ENCODE assay signal across 4 fruit fly cellular contexts in the genomic region with DNA sequence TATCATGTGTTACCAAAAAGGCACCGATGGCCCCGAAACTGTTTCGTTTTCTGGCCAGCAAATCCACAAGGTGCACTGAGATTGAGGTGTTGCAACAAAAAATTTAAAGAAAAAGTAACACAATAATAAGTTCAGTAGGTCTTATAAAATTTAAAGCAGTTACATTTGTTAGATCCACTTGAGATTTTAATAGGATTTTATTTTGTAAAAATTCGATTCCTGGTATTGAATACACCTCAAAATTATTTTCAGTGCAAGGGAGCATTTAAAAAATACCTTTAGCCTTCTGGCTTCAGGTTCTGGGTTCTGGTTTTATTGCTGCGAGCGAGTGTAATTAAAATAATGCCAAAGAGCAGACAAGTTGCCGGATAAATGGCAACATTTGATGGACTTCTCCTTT.
TF ChIP-seq lines count a peak whose summit lies in the region.

No protein-coding gene starts in this region.

- no peak for TF ChIP-seq CTCF in whole organism, embryonic (GFP tag; optimal IDR thresholded peaks at IDR 0.05; lab: Kevin White, UChicago)

TF ChIP-seq in whole organism, embryonic, 481 proteins besides CTCF, POLR2A, EP300 and RAD21:
- TF ChIP-seq CG31224 (GFP tag; IDR thresholded peaks at IDR 0.05; lab: Robert Waterston, UW): no peak
- TF ChIP-seq sens (GFP tag; lab: Kevin White, UChicago): peak; percentile 86
- TF ChIP-seq CG18262 (tag; optimal IDR thresholded peaks at IDR 0.05; lab: Kevin White, UChicago): peak; percentile 13
- TF ChIP-seq Xrp1 (GFP tag; IDR thresholded peaks at IDR 0.05; lab: Robert Waterston, UW): peak; percentile 43; the same call in 1 of the 2 replicates
- TF ChIP-seq Ets65A (GFP tag; lab: Kevin White, UChicago): peak; percentile 13
- TF ChIP-seq dmrt11E (tag; optimal IDR thresholded peaks at IDR 0.05; lab: Kevin White, UChicago): peak; percentile 28
- TF ChIP-seq bsh (GFP tag; optimal IDR thresholded peaks at IDR 0.05; lab: Kevin White, UChicago): peak in 1 of 2 experiments; percentile 12
- TF ChIP-seq org-1 (GFP tag; optimal IDR thresholded peaks at IDR 0.05; lab: Kevin White, UChicago): no peak
- peak; percentile 18 for TF ChIP-seq CG2712 (tag; optimal IDR thresholded peaks at IDR 0.05; lab: Kevin White, UChicago)
- no peak for TF ChIP-seq h (optimal IDR thresholded peaks at IDR 0.05; lab: Kevin White, UChicago)
- no peak for TF ChIP-seq Hr39 (optimal IDR thresholded peaks at IDR 0.05; lab: Kevin White, UChicago)
- TF ChIP-seq chn (GFP tag; optimal IDR thresholded peaks at IDR 0.05; lab: Kevin White, UChicago): no peak
- peak; percentile 10 for TF ChIP-seq gem (tag; optimal IDR thresholded peaks at IDR 0.05; lab: Kevin White, UChicago)
- TF ChIP-seq HLH4C (GFP tag; IDR thresholded peaks at IDR 0.05; lab: Robert Waterston, UW; ENCODE audit: partially characterized antibody): no peak
- TF ChIP-seq corto (GFP tag; optimal IDR thresholded peaks at IDR 0.05; lab: Kevin White, UChicago): peak; percentile 67
- peak; percentile 81 for TF ChIP-seq lbe (GFP tag; optimal IDR thresholded peaks at IDR 0.05; lab: Kevin White, UChicago)
- no peak for TF ChIP-seq br (optimal IDR thresholded peaks at IDR 0.05; lab: Kevin White, UChicago)

TF ChIP-seq in whole organism, prepupa, 60 proteins besides CTCF, POLR2A, EP300 and RAD21 (continues in another document):
- TF ChIP-seq CG9139 (GFP tag; optimal IDR thresholded peaks at IDR 0.05; lab: Kevin White, UChicago) (no peak), CG3919 (GFP tag; optimal IDR thresholded peaks at IDR 0.05; lab: Kevin White, UChicago) (peak; percentile 64), CG15336 (GFP tag; IDR thresholded peaks at IDR 0.05; lab: Robert Waterston, UW) (peak; percentile 59), net (GFP tag; optimal IDR thresholded peaks at IDR 0.05; lab: Kevin White, UChicago) (peak; percentile 22), CG8119 (GFP tag; IDR thresholded peaks at IDR 0.05; lab: Robert Waterston, UW) (peak; percentile 39; the same call in 2 of the 3 replicates), CG11902 (GFP tag; optimal IDR thresholded peaks at IDR 0.05; lab: Kevin White, UChicago) (peak; percentile 20), spab (GFP tag; optimal IDR thresholded peaks at IDR 0.05; lab: Kevin White, UChicago) (peak; percentile 48), CG6854 (GFP tag; optimal IDR thresholded peaks at IDR 0.05; lab: Kevin White, UChicago) (peak; percentile 40), CG32006 (GFP tag; optimal IDR thresholded peaks at IDR 0.05; lab: Kevin White, UChicago) (no peak), acj6 (GFP tag; optimal IDR thresholded peaks at IDR 0.05; lab: Kevin White, UChicago) (peak; percentile 65), Hr39 (GFP tag; optimal IDR thresholded peaks at IDR 0.05; lab: Kevin White, UChicago) (peak; percentile 76), Smox (GFP tag; optimal IDR thresholded peaks at IDR 0.05; lab: Kevin White, UChicago) (peak; percentile 77), Gug (GFP tag; IDR thresholded peaks at IDR 0.05; lab: Robert Waterston, UW) (no peak), CG4318 (GFP tag; optimal IDR thresholded peaks at IDR 0.05; lab: Kevin White, UChicago) (no peak), Lpt (GFP tag; optimal IDR thresholded peaks at IDR 0.05; lab: Kevin White, UChicago) (no peak), CG1621 (tag; optimal IDR thresholded peaks at IDR 0.05; lab: Kevin White, UChicago) (peak; percentile 40), pdm3 (GFP tag; optimal IDR thresholded peaks at IDR 0.05; lab: Kevin White, UChicago) (peak; percentile 61), CG3032 (tag; optimal IDR thresholded peaks at IDR 0.05; lab: Kevin White, UChicago) (peak; percentile 71), Hr38 (GFP tag; optimal IDR thresholded peaks at IDR 0.05; lab: Kevin White, UChicago) (no peak), OdsH (GFP tag; optimal IDR thresholded peaks at IDR 0.05; lab: Kevin White, UChicago) (peak; percentile 55), lz (GFP tag; optimal IDR thresholded peaks at IDR 0.05; lab: Kevin White, UChicago) (peak; percentile 82), CG31627 (GFP tag; optimal IDR thresholded peaks at IDR 0.05; lab: Kevin White, UChicago) (peak; percentile 77), fd85E (GFP tag; optimal IDR thresholded peaks at IDR 0.05; lab: Kevin White, UChicago) (no peak), svp (GFP tag; lab: Kevin White, UChicago) (peak; percentile 93)

TF ChIP-seq in whole organism, pupa, 21 proteins besides CTCF, POLR2A, EP300 and RAD21:
- TF ChIP-seq CG8301 (tag; optimal IDR thresholded peaks at IDR 0.05; lab: Kevin White, UChicago): no peak
- peak; percentile 65 for TF ChIP-seq CG17806 (tag; optimal IDR thresholded peaks at IDR 0.05; lab: Kevin White, UChicago)
- peak; percentile 77 for TF ChIP-seq CG8159 (tag; optimal IDR thresholded peaks at IDR 0.05; lab: Kevin White, UChicago)
- peak; percentile 39 for TF ChIP-seq CG14655 (GFP tag; optimal IDR thresholded peaks at IDR 0.05; lab: Kevin White, UChicago)
- TF ChIP-seq Pif1B (GFP tag; optimal IDR thresholded peaks at IDR 0.05; lab: Kevin White, UChicago): peak; percentile 55
- peak; percentile 40 for TF ChIP-seq CG34367 (tag; optimal IDR thresholded peaks at IDR 0.05; lab: Kevin White, UChicago)
- peak; percentile 48 for TF ChIP-seq CG9948 (tag; optimal IDR thresholded peaks at IDR 0.05; lab: Kevin White, UChicago)
- peak; percentile 66 for TF ChIP-seq CG15710 (tag; optimal IDR thresholded peaks at IDR 0.05; lab: Kevin White, UChicago)
- TF ChIP-seq CG12605 (GFP tag; IDR thresholded peaks at IDR 0.05; lab: Robert Waterston, UW): 0 out of 2 replicates have a peak, but pooled peaks have one; percentile 7
- TF ChIP-seq Snoo (tag; optimal IDR thresholded peaks at IDR 0.05; lab: Kevin White, UChicago): peak; percentile 68
- TF ChIP-seq CG10348 (GFP tag; IDR thresholded peaks at IDR 0.05; lab: Robert Waterston, UW): no peak
- no peak for TF ChIP-seq CG13204 (GFP tag; optimal IDR thresholded peaks at IDR 0.05; lab: Kevin White, UChicago)
- TF ChIP-seq Pif1A (GFP tag; optimal IDR thresholded peaks at IDR 0.05; lab: Kevin White, UChicago): peak; percentile 28
TF ChIP-seq in whole organism, pupa: peak in this region for 10.

TF ChIP-seq in whole organism, wandering third instar larva, 38 proteins besides CTCF, POLR2A, EP300 and RAD21 (continues in another document):
- peak; percentile 53 for TF ChIP-seq dmrt93B (GFP tag; optimal IDR thresholded peaks at IDR 0.05; lab: Kevin White, UChicago)
- TF ChIP-seq GATAd (GFP tag; optimal IDR thresholded peaks at IDR 0.05; lab: Kevin White, UChicago): peak; percentile 18
- TF ChIP-seq Hr78 (GFP tag; optimal IDR thresholded peaks at IDR 0.05; lab: Kevin White, UChicago): no peak
- TF ChIP-seq jim (GFP tag; optimal IDR thresholded peaks at IDR 0.05; lab: Kevin White, UChicago): no peak
- no peak for TF ChIP-seq lola (GFP tag; optimal IDR thresholded peaks at IDR 0.05; lab: Kevin White, UChicago)
- TF ChIP-seq woc (GFP tag; optimal IDR thresholded peaks at IDR 0.05; lab: Kevin White, UChicago): peak; percentile 86
- no peak for TF ChIP-seq Dif (GFP tag; optimal IDR thresholded peaks at IDR 0.05; lab: Kevin White, UChicago; ENCODE audit: partially characterized antibody)
- TF ChIP-seq Abd-B (GFP tag; optimal IDR thresholded peaks at IDR 0.05; lab: Kevin White, UChicago): no peak
- peak; percentile 84 for TF ChIP-seq ey (GFP tag; optimal IDR thresholded peaks at IDR 0.05; lab: Kevin White, UChicago)
- TF ChIP-seq HLH106 (tag; optimal IDR thresholded peaks at IDR 0.05; lab: Kevin White, UChicago): peak; percentile 89
- TF ChIP-seq OdsH (GFP tag; optimal IDR thresholded peaks at IDR 0.05; lab: Kevin White, UChicago): peak; percentile 85
- no peak for TF ChIP-seq Dfd (GFP tag; optimal IDR thresholded peaks at IDR 0.05; lab: Kevin White, UChicago)
- TF ChIP-seq brk (GFP tag; optimal IDR thresholded peaks at IDR 0.05; lab: Kevin White, UChicago): peak; percentile 88
- TF ChIP-seq sage (GFP tag; optimal IDR thresholded peaks at IDR 0.05; lab: Kevin White, UChicago): peak; percentile 70
- TF ChIP-seq h (GFP tag; optimal IDR thresholded peaks at IDR 0.05; lab: Kevin White, UChicago): peak; percentile 89
- peak; percentile 79 for TF ChIP-seq Sp1 (GFP tag; optimal IDR thresholded peaks at IDR 0.05; lab: Kevin White, UChicago)
- TF ChIP-seq usp (GFP tag; optimal IDR thresholded peaks at IDR 0.05; lab: Kevin White, UChicago): no peak
- TF ChIP-seq foxo (GFP tag; optimal IDR thresholded peaks at IDR 0.05; lab: Kevin White, UChicago): peak in 1 of 2 experiments; percentile 89
- peak; percentile 81 for TF ChIP-seq rgr (GFP tag; optimal IDR thresholded peaks at IDR 0.05; lab: Kevin White, UChicago)
- TF ChIP-seq CG32264 (GFP tag; optimal IDR thresholded peaks at IDR 0.05; lab: Kevin White, UChicago): peak; percentile 75
- TF ChIP-seq br (GFP tag; optimal IDR thresholded peaks at IDR 0.05; lab: Kevin White, UChicago): peak; percentile 84
- TF ChIP-seq tai (GFP tag; optimal IDR thresholded peaks at IDR 0.05; lab: Kevin White, UChicago): peak; percentile 52
- peak; percentile 49 for TF ChIP-seq CrebA (GFP tag; optimal IDR thresholded peaks at IDR 0.05; lab: Kevin White, UChicago; ENCODE audit: borderline replicate concordance)
- no peak for TF ChIP-seq dl (GFP tag; optimal IDR thresholded peaks at IDR 0.05; lab: Kevin White, UChicago; ENCODE audit: insufficient read depth in 1 of 2, partially characterized antibody in 2 of 2)
- peak; percentile 85 for TF ChIP-seq Hnf4 (GFP tag; optimal IDR thresholded peaks at IDR 0.05; lab: Kevin White, UChicago)
- TF ChIP-seq Vsx2 (GFP tag; optimal IDR thresholded peaks at IDR 0.05; lab: Kevin White, UChicago; ENCODE audit: partially characterized antibody): no peak
- no peak for TF ChIP-seq Myc (optimal IDR thresholded peaks at IDR 0.05; lab: Kevin White, UChicago)
- TF ChIP-seq fru (GFP tag; optimal IDR thresholded peaks at IDR 0.05; lab: Kevin White, UChicago): peak; percentile 90
- TF ChIP-seq Hr83 (GFP tag; optimal IDR thresholded peaks at IDR 0.05; lab: Kevin White, UChicago; ENCODE audit: poor library complexity, severe bottlenecking): no peak
- no peak for TF ChIP-seq N (GFP tag; optimal IDR thresholded peaks at IDR 0.05; lab: Kevin White, UChicago)
- TF ChIP-seq CG9705 (GFP tag; optimal IDR thresholded peaks at IDR 0.05; lab: Kevin White, UChicago): peak; percentile 18
- TF ChIP-seq dsf (GFP tag; optimal IDR thresholded peaks at IDR 0.05; lab: Kevin White, UChicago; ENCODE audit: borderline replicate concordance): peak; percentile 39
- TF ChIP-seq Mio (GFP tag; optimal IDR thresholded peaks at IDR 0.05; lab: Kevin White, UChicago): no peak
- TF ChIP-seq pan (optimal IDR thresholded peaks at IDR 0.05; lab: Kevin White, UChicago): no peak
- no peak for TF ChIP-seq sv (GFP tag; optimal IDR thresholded peaks at IDR 0.05; lab: Kevin White, UChicago)
- peak; percentile 75 for TF ChIP-seq psq (GFP tag; optimal IDR thresholded peaks at IDR 0.05; lab: Kevin White, UChicago)
- TF ChIP-seq Jra (GFP tag; optimal IDR thresholded peaks at IDR 0.05; lab: Kevin White, UChicago): peak; percentile 70

Comparison
In these comparisons a context has a peak if more than half of its experiments do, and no peak if none do; other contexts are left out.
1. Of the 7 proteins assayed by ChIP-seq in both whole organism, embryonic and whole organism, prepupa: peak only in whole organism, embryonic: none; only in whole organism, prepupa: Blimp-1, CG6854, Hr39 and Sox102F; in both: none; in neither: 3.